Fruit fly (Drosophila melanogaster) whole organism, embryonic: Measurements from ENCODE around the gene CG4982.

Source experiments
- CG10321 ChIP-seq: fragments of 200-800 bp; sonication (Bioruptor generic); IDR thresholded peaks from 2 replicates; pipeline ENCODE4 v1.3.6; 2022; ENCODE audit warnings: missing biosample characterization, missing genetic modification characterization
- CG10462 ChIP-seq: fragments of 200-800 bp; sonication (Bioruptor generic); optimal IDR thresholded peaks from 2 replicates; lab custom pipeline; 2016; ENCODE audit warnings: missing biosample characterization, missing genetic modification characterization
- CG10979 ChIP-seq: fragments of 200-800 bp; sonication (Bioruptor generic); optimal IDR thresholded peaks from 2 replicates; lab custom pipeline; 2018; ENCODE audit warnings: missing biosample characterization, mild to moderate bottlenecking, missing genetic modification characterization, moderate library complexity
- CG11398 ChIP-seq: fragments of 200-800 bp; sonication (Bioruptor generic); optimal IDR thresholded peaks from 2 replicates; lab custom pipeline; 2016; ENCODE audit warnings: missing biosample characterization, missing genetic modification characterization
- CG12219 ChIP-seq: fragments of 200-800 bp; sonication (Bioruptor generic); optimal IDR thresholded peaks from 3 replicates; lab custom pipeline; 2018; ENCODE audit warnings: missing biosample characterization, mild to moderate bottlenecking, missing genetic modification characterization
- CG12299 ChIP-seq: fragments of 200-800 bp; sonication (Bioruptor generic); optimal IDR thresholded peaks from 2 replicates; lab custom pipeline; 2018; ENCODE audit warnings: missing biosample characterization, mild to moderate bottlenecking, missing genetic modification characterization
- CG14667 ChIP-seq: fragments of 200-800 bp; sonication (Bioruptor generic); IDR thresholded peaks from 2 replicates; pipeline ENCODE4 v1.3.6; 2022; ENCODE audit warnings: missing biosample characterization, missing genetic modification characterization
- CG14965 ChIP-seq: fragments of 200-800 bp; sonication (Bioruptor generic); optimal IDR thresholded peaks from 2 replicates; lab custom pipeline; 2016; ENCODE audit warnings: missing biosample characterization, missing genetic modification characterization, borderline replicate concordance
- CG15601 ChIP-seq: fragments of 200-800 bp; sonication (Bioruptor generic); optimal IDR thresholded peaks from 3 replicates; lab custom pipeline; 2019; ENCODE audit warnings: missing biosample characterization, mild to moderate bottlenecking, missing genetic modification characterization, moderate library complexity
- CG17186 ChIP-seq: fragments of 200-800 bp; sonication (Bioruptor generic); optimal IDR thresholded peaks from 3 replicates; lab custom pipeline; 2017; ENCODE audit warnings: missing biosample characterization, missing genetic modification reagents, missing genetic modification characterization
- CG2199 ChIP-seq: fragments of 200-800 bp; sonication (Bioruptor generic); IDR thresholded peaks from 3 replicates; pipeline ENCODE4 v1.3.6; 2022; ENCODE audit warnings: missing biosample characterization, missing genetic modification characterization
- CG34376 ChIP-seq: fragments of 200-800 bp; sonication (Bioruptor generic); optimal IDR thresholded peaks from 2 replicates; lab custom pipeline; 2018; ENCODE audit warnings: missing biosample characterization, mild to moderate bottlenecking, missing genetic modification characterization
- CG6683 ChIP-seq: fragments of 200-800 bp; sonication (Bioruptor generic); optimal IDR thresholded peaks from 2 replicates; lab custom pipeline; 2017; ENCODE audit warnings: missing biosample characterization, mild to moderate bottlenecking, missing genetic modification characterization, missing genetic modification reagents
- CG6791 ChIP-seq: fragments of 200-800 bp; sonication (Bioruptor generic); IDR thresholded peaks from 3 replicates; pipeline ENCODE4 v1.3.6; 2022; ENCODE audit warnings: missing biosample characterization, missing genetic modification characterization; ENCODE audit not compliant: partially characterized antibody
- CG8765 ChIP-seq: fragments of 200-800 bp; sonication (Bioruptor generic); IDR thresholded peaks from 2 replicates; pipeline ENCODE4 v1.3.6; 2022; ENCODE audit warnings: missing biosample characterization, missing genetic modification characterization
- CG9932 ChIP-seq: fragments of 200-800 bp; sonication (Bioruptor generic); IDR thresholded peaks from 2 replicates; pipeline ENCODE4 v1.3.6; 2022; ENCODE audit warnings: missing biosample characterization, missing genetic modification characterization
- Camta ChIP-seq: fragments of 200-800 bp; sonication (Bioruptor generic); optimal IDR thresholded peaks from 2 replicates; lab custom pipeline; 2016; ENCODE audit warnings: missing biosample characterization, missing genetic modification characterization
- CrebB ChIP-seq: fragments of 200-800 bp; sonication (Bioruptor generic); optimal IDR thresholded peaks from 3 replicates; lab custom pipeline; 2018; ENCODE audit warnings: missing biosample characterization, mild to moderate bottlenecking, missing genetic modification characterization
- D ChIP-seq, 2 experiments: fragments of 200-800 bp in 1 of 2; fragments of >200 bp in 1 of 2; sonication (Bioruptor generic) in 1 of 2; optimal IDR thresholded peaks; 2 replicates in 1 of 2; 3 replicates in 1 of 2; lab custom pipeline; 2017; ENCODE audit warnings: mild to moderate bottlenecking in 1 of 2, missing biosample characterization in 1 of 2, missing genetic modification characterization in 1 of 2, missing genetic modification reagents in 1 of 2
- D19A ChIP-seq: fragments of 200-800 bp; optimal IDR thresholded peaks from 3 replicates; lab custom pipeline; 2019; ENCODE audit warnings: missing biosample characterization, mild to moderate bottlenecking, missing genetic modification characterization, moderate library complexity
- Dfd ChIP-seq, 2 experiments: fragments of >200 bp; optimal IDR thresholded peaks; 2 replicates each; lab custom pipeline; 2017; ENCODE audit warnings: missing biosample characterization in 2 of 2, missing genetic modification characterization in 2 of 2
- Doc3 ChIP-seq: fragments of 200-800 bp; sonication (Bioruptor generic); IDR thresholded peaks from 3 replicates; pipeline ENCODE4 v1.3.6; 2022; ENCODE audit warnings: missing biosample characterization, missing genetic modification characterization; ENCODE audit not compliant: partially characterized antibody
- Drgx ChIP-seq: fragments of 200-800 bp; sonication (Bioruptor generic); IDR thresholded peaks from 2 replicates; pipeline ENCODE4 v1.3.6; 2022; ENCODE audit warnings: missing biosample characterization, missing genetic modification characterization
- H2.0 ChIP-seq: fragments of 200-800 bp; sonication (Bioruptor generic); IDR thresholded peaks from 2 replicates; pipeline ENCODE4 v1.3.6; 2022; ENCODE audit warnings: missing biosample characterization, missing genetic modification characterization
- HLH3B ChIP-seq: fragments of 200-800 bp; sonication (Bioruptor generic); IDR thresholded peaks from 2 replicates; pipeline ENCODE4 v1.3.6; 2022; ENCODE audit warnings: missing biosample characterization, missing genetic modification characterization
- Hmr ChIP-seq: fragments of 200-800 bp; sonication (Bioruptor generic); optimal IDR thresholded peaks from 3 replicates; lab custom pipeline; 2017; ENCODE audit warnings: mild to moderate bottlenecking, missing biosample characterization, missing genetic modification reagents, missing genetic modification characterization
- Hsf ChIP-seq: fragments of 200-800 bp; sonication (Bioruptor generic); optimal IDR thresholded peaks from 3 replicates; lab custom pipeline; 2016; ENCODE audit warnings: missing biosample characterization, missing genetic modification characterization
- MESR4 ChIP-seq: fragments of 200-800 bp; sonication (Bioruptor generic); optimal IDR thresholded peaks from 2 replicates; lab custom pipeline; 2018; ENCODE audit warnings: missing biosample characterization, mild to moderate bottlenecking, missing genetic modification characterization, moderate library complexity
- Mes4 ChIP-seq: fragments of 200-800 bp; sonication (Bioruptor generic); optimal IDR thresholded peaks from 2 replicates; lab custom pipeline; 2016; ENCODE audit warnings: missing biosample characterization, missing genetic modification characterization
- NC2β ChIP-seq: fragments of 200-800 bp; sonication (Bioruptor generic); optimal IDR thresholded peaks from 2 replicates; lab custom pipeline; 2016; ENCODE audit warnings: missing biosample characterization, missing genetic modification characterization
- Neu2 ChIP-seq: fragments of 200-800 bp; sonication (Bioruptor generic); optimal IDR thresholded peaks from 3 replicates; lab custom pipeline; 2016; ENCODE audit warnings: missing biosample characterization, missing genetic modification characterization, borderline replicate concordance
- Rfx ChIP-seq: fragments of 200-800 bp; sonication (Bioruptor generic); IDR thresholded peaks from 2 replicates; pipeline ENCODE4 v1.3.6; 2022; ENCODE audit warnings: missing biosample characterization, missing genetic modification characterization
- Tbp ChIP-seq: fragments of >200 bp; optimal IDR thresholded peaks from 2 replicates; lab custom pipeline; 2018; ENCODE audit warnings: missing biosample characterization, missing genetic modification characterization
- Usf ChIP-seq: fragments of 200-800 bp; sonication (Bioruptor generic); optimal IDR thresholded peaks from 2 replicates; lab custom pipeline; 2017; ENCODE audit warnings: missing genotype, missing biosample characterization, missing genetic modification characterization
- YL-1 ChIP-seq: fragments of 200-800 bp; sonication (Bioruptor generic); optimal IDR thresholded peaks from 3 replicates; lab custom pipeline; 2017; ENCODE audit warnings: missing biosample characterization, mild to moderate bottlenecking, missing genetic modification characterization
- corto ChIP-seq: fragments of 200-800 bp; sonication (Bioruptor generic); optimal IDR thresholded peaks from 2 replicates; lab custom pipeline; 2016; ENCODE audit warnings: missing biosample characterization, mild to moderate bottlenecking, missing genetic modification characterization, moderate library complexity
- croc ChIP-seq: fragments of 200-800 bp; sonication (Bioruptor generic); conservative IDR thresholded peaks from 3 replicates; pipeline ENCODE4 v1.3.6; 2022; ENCODE audit warnings: missing biosample characterization, missing genetic modification characterization
- crp ChIP-seq, 2 experiments: fragments of 200-800 bp; sonication (Bioruptor generic); optimal IDR thresholded peaks; 2 replicates in 1 of 2; 3 replicates in 1 of 2; lab custom pipeline; 2017; ENCODE audit warnings: missing biosample characterization in 2 of 2, missing genetic modification characterization in 2 of 2, mild to moderate bottlenecking in 1 of 2, moderate library complexity in 1 of 2
- gcm ChIP-seq: fragments of 200-800 bp; sonication (Bioruptor generic); optimal IDR thresholded peaks from 2 replicates; lab custom pipeline; 2019; ENCODE audit warnings: missing biosample characterization, mild to moderate bottlenecking, missing genetic modification characterization, moderate library complexity
- insv ChIP-seq, 2 experiments: fragments of 200-800 bp; sonication (Bioruptor generic); optimal IDR thresholded peaks; 3 replicates each; lab custom pipeline; 2016 to 2018; ENCODE audit warnings: missing biosample characterization in 2 of 2, missing genetic modification characterization in 2 of 2
- kay ChIP-seq: fragments of 200-800 bp; sonication (Bioruptor generic); optimal IDR thresholded peaks from 2 replicates; lab custom pipeline; 2016; ENCODE audit warnings: missing biosample characterization, missing genetic modification characterization
- ken ChIP-seq: fragments of 200-800 bp; sonication (Bioruptor generic); IDR thresholded peaks from 3 replicates; pipeline ENCODE4 v1.3.6; 2022; ENCODE audit warnings: missing biosample characterization, missing genetic modification characterization
- klu ChIP-seq: fragments of 200-800 bp; sonication (Bioruptor generic); IDR thresholded peaks from 2 replicates; pipeline ENCODE4 v1.3.6; 2022; ENCODE audit warnings: missing biosample characterization, missing genetic modification characterization
- mirr ChIP-seq: fragments of 200-800 bp; sonication (Bioruptor generic); optimal IDR thresholded peaks from 3 replicates; lab custom pipeline; 2018; ENCODE audit warnings: missing biosample characterization, mild to moderate bottlenecking, missing genetic modification characterization
- rib ChIP-seq: fragments of 200-800 bp; sonication (Bioruptor generic); IDR thresholded peaks from 2 replicates; pipeline ENCODE4 v1.3.6; 2022; ENCODE audit warnings: missing biosample characterization, missing genetic modification characterization
- tll ChIP-seq, 2 experiments: fragments of 200-800 bp in 1 of 2; fragments of >200 bp in 1 of 2; sonication (Bioruptor generic) in 1 of 2; optimal IDR thresholded peaks; 2 replicates each; lab custom pipeline; 2017 to 2019; ENCODE audit warnings: missing biosample characterization in 2 of 2, missing genetic modification characterization in 2 of 2, mild to moderate bottlenecking in 1 of 2, moderate library complexity in 1 of 2
- tna ChIP-seq: fragments of 200-800 bp; sonication (Bioruptor generic); IDR thresholded peaks from 2 replicates; pipeline ENCODE4 v1.3.6; 2022; ENCODE audit warnings: missing biosample characterization, missing genetic modification characterization; ENCODE audit not compliant: partially characterized antibody
- toy ChIP-seq: fragments of 200-800 bp; sonication (Bioruptor generic); IDR thresholded peaks from 2 replicates; pipeline ENCODE4 v1.3.6; 2022; ENCODE audit warnings: missing biosample characterization, missing genetic modification characterization
- unpg ChIP-seq: fragments of 200-800 bp; sonication (Bioruptor generic); optimal IDR thresholded peaks from 3 replicates; lab custom pipeline; 2018; ENCODE audit warnings: missing biosample characterization, mild to moderate bottlenecking, missing genetic modification characterization, moderate library complexity
- vvl ChIP-seq: fragments of 200-800 bp; sonication (Bioruptor generic); IDR thresholded peaks from 2 replicates; pipeline ENCODE4 v1.3.6; 2022; ENCODE audit warnings: missing biosample characterization, missing genetic modification characterization
- z ChIP-seq: fragments of 200-800 bp; sonication (Bioruptor generic); IDR thresholded peaks from 3 replicates; pipeline ENCODE4 v1.3.6; 2022; ENCODE audit warnings: missing biosample characterization, missing genetic modification characterization

CG4982 gene

DNA sequence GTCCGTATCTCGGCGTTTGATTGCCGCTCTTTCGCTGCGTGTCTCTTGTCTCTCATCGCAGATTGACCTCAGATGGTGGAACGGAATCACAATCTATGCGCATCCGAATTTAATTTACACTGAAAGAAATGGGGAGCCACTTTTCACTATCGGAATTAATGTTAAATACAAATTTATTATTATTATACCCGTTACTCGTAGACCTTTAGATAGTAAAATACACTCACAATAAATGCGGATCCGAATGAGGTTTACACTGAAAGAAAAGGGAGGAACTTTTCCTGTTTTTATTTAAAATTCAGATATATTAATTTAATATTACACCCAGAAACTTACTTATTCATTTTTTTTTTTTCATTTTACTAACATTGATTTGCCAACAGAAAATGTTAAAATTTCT lies 12.2 kb upstream of the CG4982 start (continued):
- no peak for TF ChIP-seq D (optimal IDR thresholded peaks at IDR 0.05; lab: Kevin White, UChicago)
- TF ChIP-seq D (GFP tag; optimal IDR thresholded peaks at IDR 0.05; lab: Kevin White, UChicago): no peak
- TF ChIP-seq MESR4: no peak
- no peak for TF ChIP-seq Hmr (GFP tag; lab: Kevin White, UChicago)
- no peak for TF ChIP-seq HLH3B (GFP tag; lab: Robert Waterston, UW)
- TF ChIP-seq CG11398: no peak
- TF ChIP-seq Doc3 (GFP tag; lab: Robert Waterston, UW): no peak
- TF ChIP-seq vvl (GFP tag; lab: Robert Waterston, UW): peak; percentile 40; the same call in 1 of the 2 replicates
- no peak for TF ChIP-seq YL-1
- TF ChIP-seq klu (GFP tag; lab: Robert Waterston, UW): no peak
- TF ChIP-seq tll (GFP tag; optimal IDR thresholded peaks at IDR 0.05; lab: Kevin White, UChicago): no peak
- TF ChIP-seq corto (GFP tag; lab: Kevin White, UChicago): no peak
- no peak for TF ChIP-seq CG15601 (tag; lab: Kevin White, UChicago)
- TF ChIP-seq CG14667: no peak
- no peak for TF ChIP-seq croc (GFP tag; lab: Robert Waterston, UW)
- TF ChIP-seq crp (GFP tag; optimal IDR thresholded peaks at IDR 0.05; lab: Kevin White, UChicago): no peak
- no peak for TF ChIP-seq CG8765 (GFP tag; lab: Robert Waterston, UW)
- TF ChIP-seq unpg (GFP tag; lab: Kevin White, UChicago): peak; percentile 59
- TF ChIP-seq CG12219: no peak
- TF ChIP-seq Dfd (GFP tag; optimal IDR thresholded peaks at IDR 0.05; lab: Kevin White, UChicago): no peak
- TF ChIP-seq CG10979 (tag; lab: Kevin White, UChicago): no peak
- no peak for TF ChIP-seq mirr
- no peak for TF ChIP-seq CG14965 (GFP tag; lab: Kevin White, UChicago)
- no peak for TF ChIP-seq CG2199 (GFP tag; lab: Robert Waterston, UW)
- no peak for TF ChIP-seq insv (GFP tag; optimal IDR thresholded peaks at IDR 0.05; lab: Kevin White, UChicago)
- no peak for TF ChIP-seq H2.0 (GFP tag; lab: Robert Waterston, UW)
- no peak for TF ChIP-seq Neu2 (GFP tag; lab: Kevin White, UChicago)
- TF ChIP-seq CG10321: 0 out of 2 replicates have a peak, but pooled peaks have one; percentile 9
- no peak for TF ChIP-seq Mes4 (GFP tag; lab: Kevin White, UChicago)
- TF ChIP-seq toy: no peak
- TF ChIP-seq rib (GFP tag; lab: Robert Waterston, UW): no peak
- no peak for TF ChIP-seq Tbp (GFP tag; lab: Kevin White, UChicago)
- TF ChIP-seq Camta (GFP tag; lab: Kevin White, UChicago): no peak
- no peak for TF ChIP-seq D19A (tag; lab: Kevin White, UChicago)
- no peak for TF ChIP-seq tna (GFP tag; lab: Robert Waterston, UW)
- no peak for TF ChIP-seq Hsf
- TF ChIP-seq z (GFP tag; lab: Robert Waterston, UW): no peak
- TF ChIP-seq ken: no peak
- TF ChIP-seq Usf: no peak
- TF ChIP-seq CG9932: no peak
- TF ChIP-seq CrebB (tag; lab: Kevin White, UChicago): no peak
- TF ChIP-seq CG12299: no peak
- TF ChIP-seq gcm: no peak
- no peak for TF ChIP-seq kay (GFP tag; lab: Kevin White, UChicago)
- TF ChIP-seq CG6791 (GFP tag; lab: Robert Waterston, UW): no peak
- no peak for TF ChIP-seq CG10462
- no peak for TF ChIP-seq CG6683 (GFP tag; lab: Kevin White, UChicago)
- TF ChIP-seq CG34376 (GFP tag; lab: Kevin White, UChicago): no peak
- no peak for TF ChIP-seq Drgx (GFP tag; lab: Robert Waterston, UW)
- TF ChIP-seq Rfx (GFP tag; lab: Robert Waterston, UW): peak; percentile 38; the same call in 1 of the 2 replicates
- TF ChIP-seq CG17186: no peak
- TF ChIP-seq NC2β (GFP tag; lab: Kevin White, UChicago): no peak
